Fruit fly (Drosophila melanogaster): Measurements from ENCODE around the gene CG4467.

The CG4467 gene

DNA sequence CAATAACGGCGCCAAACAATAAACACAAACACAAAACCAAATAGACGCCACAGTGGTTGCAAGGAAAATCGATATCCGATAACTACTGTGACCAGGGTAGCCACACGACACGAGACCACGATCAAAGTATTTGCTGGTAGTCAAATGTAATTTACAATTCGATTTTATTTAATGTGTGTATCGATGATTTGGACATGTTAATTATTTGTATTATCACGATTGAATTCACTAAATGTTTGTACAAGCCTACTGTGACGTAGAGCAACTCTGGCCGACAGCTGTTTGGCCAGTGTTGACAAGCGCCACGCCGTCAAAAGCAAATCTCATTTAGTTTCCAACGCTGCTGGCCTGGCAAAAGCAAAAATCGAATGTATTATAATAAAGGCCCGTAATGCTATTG lies 2.6 kb upstream of the CG4467 start, which contains the start of the genes Rad60 and EloA (continued):
- TF ChIP-seq CG6808 (GFP tag; optimal IDR thresholded peaks at IDR 0.05), result no peak
- peak; percentile 59 for TF ChIP-seq CG32006 (GFP tag; optimal IDR thresholded peaks at IDR 0.05)
- TF ChIP-seq CG10669 (GFP tag; optimal IDR thresholded peaks at IDR 0.05), result peak; percentile 50
- TF ChIP-seq dac (GFP tag; optimal IDR thresholded peaks at IDR 0.05), result no peak
- TF ChIP-seq Lpt (GFP tag; optimal IDR thresholded peaks at IDR 0.05), result peak; percentile 36
- peak; percentile 83 for TF ChIP-seq CG31627 (GFP tag; optimal IDR thresholded peaks at IDR 0.05)
- peak; percentile 25 for TF ChIP-seq fd59A (GFP tag; optimal IDR thresholded peaks at IDR 0.05)
- TF ChIP-seq salr (GFP tag; optimal IDR thresholded peaks at IDR 0.05), result peak in 1 of 2 experiments; percentile 50
- TF ChIP-seq acj6 (GFP tag; optimal IDR thresholded peaks at IDR 0.05), result peak; percentile 80
- peak; percentile 80 for TF ChIP-seq topi (GFP tag; optimal IDR thresholded peaks at IDR 0.05)
- peak; percentile 52 for TF ChIP-seq CG1621 (tag; optimal IDR thresholded peaks at IDR 0.05)
- TF ChIP-seq lz (GFP tag; optimal IDR thresholded peaks at IDR 0.05), result peak; percentile 85
- TF ChIP-seq Blimp-1 (GFP tag; optimal IDR thresholded peaks at IDR 0.05), result peak; percentile 12
- peak; percentile 83 for TF ChIP-seq CG3919 (GFP tag; optimal IDR thresholded peaks at IDR 0.05)
- peak; percentile 92 for TF ChIP-seq fkh (GFP tag; optimal IDR thresholded peaks at IDR 0.05)
- TF ChIP-seq CG6163 (GFP tag; IDR thresholded peaks at IDR 0.05), result peak; percentile 70; the same call in 2 of the 3 replicates
- TF ChIP-seq eg (GFP tag; IDR thresholded peaks at IDR 0.05), result peak; percentile 77
- TF ChIP-seq Hr38 (GFP tag; optimal IDR thresholded peaks at IDR 0.05), result peak; percentile 43
- peak; percentile 83 for TF ChIP-seq Hr39 (GFP tag; optimal IDR thresholded peaks at IDR 0.05)
- peak; percentile 70 for TF ChIP-seq CG11762 (GFP tag; optimal IDR thresholded peaks at IDR 0.05; ENCODE audit: insufficient read depth)
- TF ChIP-seq fd85E (GFP tag; optimal IDR thresholded peaks at IDR 0.05), result no peak
- TF ChIP-seq achi (GFP tag; optimal IDR thresholded peaks at IDR 0.05), result peak; percentile 76
- TF ChIP-seq Eip78C (GFP tag), result peak; percentile 91
- TF ChIP-seq Eip93F (GFP tag; optimal IDR thresholded peaks at IDR 0.05), result no peak
- TF ChIP-seq CG11902 (GFP tag; optimal IDR thresholded peaks at IDR 0.05), result peak; percentile 42
- TF ChIP-seq CG9139 (GFP tag; optimal IDR thresholded peaks at IDR 0.05), result no peak
- TF ChIP-seq CG15336 (GFP tag; IDR thresholded peaks at IDR 0.05), result peak; percentile 29; the same call in 1 of the 2 replicates
- TF ChIP-seq OdsH (GFP tag; optimal IDR thresholded peaks at IDR 0.05), result peak; percentile 82
- peak; percentile 66 for TF ChIP-seq CG7368 (GFP tag; optimal IDR thresholded peaks at IDR 0.05)
- TF ChIP-seq Sox15 (GFP tag; optimal IDR thresholded peaks at IDR 0.05), result peak; percentile 38
- peak; percentile 87 for TF ChIP-seq svp (GFP tag)
- no peak for TF ChIP-seq CG6276 (GFP tag; optimal IDR thresholded peaks at IDR 0.05)
- TF ChIP-seq CG8319 (GFP tag; optimal IDR thresholded peaks at IDR 0.05), result peak; percentile 56

DNA sequence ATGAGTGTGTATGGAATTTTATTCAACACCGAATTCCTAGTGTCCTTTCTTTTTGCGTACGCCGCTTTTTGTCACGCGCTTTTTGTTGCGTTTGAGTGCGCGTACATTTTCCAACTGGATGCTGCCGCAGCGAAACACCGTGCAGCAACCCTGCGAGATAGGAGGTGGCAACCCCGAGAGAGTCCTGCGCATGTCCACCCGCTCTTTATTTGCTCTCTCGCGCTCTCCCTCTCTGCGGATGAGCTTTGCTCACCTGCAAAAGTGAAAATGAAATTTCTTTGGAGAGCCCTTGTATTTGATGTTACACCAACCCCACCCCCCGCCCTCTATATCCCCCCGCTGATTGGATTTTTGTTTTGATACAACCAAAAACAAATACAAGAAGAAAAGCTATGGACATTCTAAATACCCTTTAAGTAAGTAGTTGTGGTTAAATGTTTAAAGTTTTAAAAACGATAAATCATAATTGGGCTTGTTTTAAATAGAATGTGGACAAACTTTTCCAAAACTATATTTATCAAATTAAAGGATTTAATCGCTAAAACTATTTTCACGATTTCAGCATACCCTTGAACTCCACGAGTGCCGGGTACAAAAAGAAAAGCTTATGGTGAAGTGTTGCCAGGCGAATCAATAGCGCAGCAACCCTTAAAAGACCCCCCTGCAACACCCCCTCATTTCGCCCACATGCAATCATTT lies 8.6 kb downstream of the CG4467 start:
- 0 out of 3 replicates have a peak, but pooled peaks have one; percentile 30 for TF ChIP-seq CG6163 (GFP tag; IDR thresholded peaks at IDR 0.05)
- peak; percentile 10 for TF ChIP-seq achi (GFP tag; optimal IDR thresholded peaks at IDR 0.05)
- TF ChIP-seq pdm3 (GFP tag; optimal IDR thresholded peaks at IDR 0.05), result peak; percentile 5
- TF ChIP-seq CG3919 (GFP tag; optimal IDR thresholded peaks at IDR 0.05), result peak; percentile 14
- no peak for TF ChIP-seq Hr4 (GFP tag; optimal IDR thresholded peaks at IDR 0.05)
- peak; percentile 34; the same call in 1 of the 2 replicates for TF ChIP-seq CG15336 (GFP tag; IDR thresholded peaks at IDR 0.05)
- TF ChIP-seq Hr38 (GFP tag; optimal IDR thresholded peaks at IDR 0.05), result no peak
- no peak for TF ChIP-seq CG7368 (GFP tag; optimal IDR thresholded peaks at IDR 0.05)
- 0 out of 3 replicates have a peak, but pooled peaks have one; percentile 16 for TF ChIP-seq eg (GFP tag; IDR thresholded peaks at IDR 0.05)
- peak; percentile 9 for TF ChIP-seq Met (GFP tag; optimal IDR thresholded peaks at IDR 0.05)
- TF ChIP-seq CG10669 (GFP tag; optimal IDR thresholded peaks at IDR 0.05), result peak; percentile 16
- TF ChIP-seq ss (GFP tag; optimal IDR thresholded peaks at IDR 0.05), result peak in 1 of 2 experiments; percentile 32
- peak; percentile 66 for TF ChIP-seq svp (GFP tag)
- peak; percentile 1 for TF ChIP-seq CG10631 (GFP tag; optimal IDR thresholded peaks at IDR 0.05)
- no peak for TF ChIP-seq CG9139 (GFP tag; optimal IDR thresholded peaks at IDR 0.05)
- TF ChIP-seq CG6792 (GFP tag; optimal IDR thresholded peaks at IDR 0.05), result no peak
- no peak for TF ChIP-seq Lpt (GFP tag; optimal IDR thresholded peaks at IDR 0.05)
- TF ChIP-seq dsx (GFP tag; optimal IDR thresholded peaks at IDR 0.05; ENCODE audit: poor library complexity, severe bottlenecking), result peak; percentile 26
- peak; percentile 17 for TF ChIP-seq Ets96B (tag; optimal IDR thresholded peaks at IDR 0.05)
